Worm (Caenorhabditis elegans) whole organism, late embryonic: ENCODE results near the gene F54H12.5.

Experiments used
- F13H6.1 ChIP-seq: sonication (generic microtip); optimal IDR thresholded peaks from 2 replicates; lab custom pipeline; 2016; ENCODE audit warnings: missing genetic modification characterization, missing compliant biosample characterization
- K02D7.2 ChIP-seq: sonication (generic microtip); optimal IDR thresholded peaks from 2 replicates; lab custom pipeline; 2017; ENCODE audit warnings: mild to moderate bottlenecking, missing genetic modification characterization, missing compliant biosample characterization
- Y22D7AL.16 ChIP-seq: sonication (generic microtip); optimal IDR thresholded peaks from 2 replicates; lab custom pipeline; 2016; ENCODE audit warnings: missing genetic modification characterization, missing compliant biosample characterization
- ama-1 ChIP-seq: fragments of 150-350 bp; optimal IDR thresholded peaks from 2 replicates; lab custom pipeline; 2014
- ceh-2 ChIP-seq: sonication (generic microtip); optimal IDR thresholded peaks from 2 replicates; lab custom pipeline; 2016; ENCODE audit warnings: missing genotype, missing genetic modification characterization, missing compliant biosample characterization
- ceh-24 ChIP-seq: sonication (generic microtip); optimal IDR thresholded peaks from 2 replicates; lab custom pipeline; 2016; ENCODE audit warnings: mild to moderate bottlenecking, missing genetic modification characterization, missing compliant biosample characterization
- ceh-6 ChIP-seq: fragments of 200-800 bp; sonication (Bioruptor generic); optimal IDR thresholded peaks from 2 replicates; lab custom pipeline; 2018; ENCODE audit warnings: mild to moderate bottlenecking, missing genetic modification characterization, missing compliant biosample characterization
- ceh-9 ChIP-seq: sonication (generic microtip); optimal IDR thresholded peaks from 2 replicates; lab custom pipeline; 2016; ENCODE audit warnings: mild to moderate bottlenecking, missing genetic modification characterization, inconsistent platforms, missing compliant biosample characterization
- dve-1 ChIP-seq: sonication (generic microtip); optimal IDR thresholded peaks from 2 replicates; lab custom pipeline; 2017; ENCODE audit warnings: antibody characterized with exemption, mild to moderate bottlenecking, missing genetic modification characterization, missing compliant biosample characterization
- elt-4 ChIP-seq: sonication (generic microtip); optimal IDR thresholded peaks from 2 replicates; lab custom pipeline; 2016; ENCODE audit warnings: missing genetic modification characterization, missing compliant biosample characterization
- fkh-6 ChIP-seq: sonication (generic microtip); optimal IDR thresholded peaks from 2 replicates; lab custom pipeline; 2016; ENCODE audit warnings: missing genetic modification characterization, missing compliant biosample characterization
- lim-6 ChIP-seq: sonication (generic microtip); optimal IDR thresholded peaks from 2 replicates; lab custom pipeline; 2016; ENCODE audit warnings: missing genetic modification characterization, missing compliant biosample characterization
- nfya-1 ChIP-seq: sonication (generic microtip); optimal IDR thresholded peaks from 2 replicates; lab custom pipeline; 2017; ENCODE audit warnings: missing genetic modification characterization, mild to moderate bottlenecking, missing compliant biosample characterization, antibody characterized with exemption, moderate library complexity
- odd-2 ChIP-seq: sonication (generic microtip); optimal IDR thresholded peaks from 2 replicates; lab custom pipeline; 2017; ENCODE audit warnings: antibody characterized with exemption, mild to moderate bottlenecking, missing genetic modification characterization, missing compliant biosample characterization
- pha-2 ChIP-seq: sonication (generic microtip); optimal IDR thresholded peaks from 2 replicates; lab custom pipeline; 2017; ENCODE audit warnings: mild to moderate bottlenecking, missing genetic modification characterization, missing compliant biosample characterization
- pros-1 ChIP-seq: fragments of 150-350 bp; optimal IDR thresholded peaks from 2 replicates; lab custom pipeline; 2014; ENCODE audit warnings: missing biosample characterization, missing genetic modification reagents, missing genetic modification characterization
- sox-2 ChIP-seq: fragments of 200-800 bp; sonication (Bioruptor generic); IDR thresholded peaks from 2 replicates; pipeline ENCODE4 v1.3.6; 2022; ENCODE audit warnings: missing genetic modification reagents, missing genetic modification characterization, missing compliant biosample characterization
- sox-4 ChIP-seq: sonication (generic microtip); optimal IDR thresholded peaks from 2 replicates; lab custom pipeline; 2017; ENCODE audit warnings: mild to moderate bottlenecking, missing genetic modification characterization, inconsistent platforms, missing compliant biosample characterization
- unc-3 ChIP-seq, 2 experiments: fragments of 200-800 bp in 1 of 2; sonication (Bioruptor generic) in 1 of 2; sonication (generic microtip) in 1 of 2; conservative IDR thresholded peaks in 1 of 2; optimal IDR thresholded peaks in 1 of 2; 2 replicates each; pipeline versions ENCODE4 v1.3.6 to Lab custom; 2016 to 2022; ENCODE audit warnings: missing compliant biosample characterization in 2 of 2, missing genetic modification characterization in 2 of 2, missing genetic modification reagents in 1 of 2
- unc-86 ChIP-seq: sonication (generic microtip); optimal IDR thresholded peaks from 2 replicates; lab custom pipeline; 2016; ENCODE audit warnings: missing genetic modification characterization, missing compliant biosample characterization
- zip-5 ChIP-seq: sonication (generic microtip); optimal IDR thresholded peaks from 2 replicates; lab custom pipeline; 2016; ENCODE audit warnings: missing genetic modification characterization, missing compliant biosample characterization
- ztf-16 ChIP-seq: sonication (generic microtip); optimal IDR thresholded peaks from 2 replicates; lab custom pipeline; 2017; ENCODE audit warnings: missing genetic modification characterization, missing compliant biosample characterization

Gene F54H12.5

DNA sequence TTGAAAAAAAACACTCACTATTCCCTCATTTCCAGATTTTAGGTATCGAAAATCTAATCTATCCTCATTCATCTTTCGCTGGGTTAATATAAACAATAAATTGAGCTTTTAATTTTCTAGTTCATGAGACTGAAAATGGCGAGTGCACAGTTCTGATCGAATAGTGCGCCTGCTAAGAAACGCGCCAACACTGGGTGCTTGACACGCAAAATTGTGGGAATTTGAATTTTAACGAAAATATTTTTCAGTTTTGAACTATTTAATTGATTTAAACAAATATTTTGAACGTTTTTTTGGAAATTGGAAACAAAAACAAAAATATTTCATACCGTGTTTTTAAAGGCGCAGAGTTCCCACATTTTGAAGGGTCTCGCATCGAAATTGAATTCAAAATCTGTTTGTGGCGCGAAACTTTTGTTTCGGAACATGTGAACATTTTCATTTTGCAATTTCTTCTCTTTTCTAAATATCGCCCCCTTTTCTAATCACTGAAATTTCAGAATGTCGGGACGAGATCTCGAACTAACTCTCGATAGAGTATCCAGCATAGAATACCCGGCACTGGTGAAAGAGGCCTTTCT lies 43.3 kb downstream of the F54H12.5 start, which contains the start of the genes C29E4.13 and npp-15:
Gene C29E4.13, minus strand, starts transcription at position 169 of the 581 bp plus-strand sequence.
Gene npp-15, plus strand, starts transcription at position 495 of the 581 bp plus-strand sequence.
- TF ChIP-seq K02D7.2 (tag; lab: Kevin White, UChicago): no peak
- TF ChIP-seq sox-2 (GFP tag; lab: Robert Waterston, UW): no peak
- no peak for TF ChIP-seq ceh-9 (tag; lab: Kevin White, UChicago)
- TF ChIP-seq nfya-1 (tag; lab: Kevin White, UChicago): peak; percentile 20
- TF ChIP-seq sox-4: no peak
- no peak for TF ChIP-seq odd-2
- no peak for TF ChIP-seq ceh-24 (tag; lab: Kevin White, UChicago)

DNA sequence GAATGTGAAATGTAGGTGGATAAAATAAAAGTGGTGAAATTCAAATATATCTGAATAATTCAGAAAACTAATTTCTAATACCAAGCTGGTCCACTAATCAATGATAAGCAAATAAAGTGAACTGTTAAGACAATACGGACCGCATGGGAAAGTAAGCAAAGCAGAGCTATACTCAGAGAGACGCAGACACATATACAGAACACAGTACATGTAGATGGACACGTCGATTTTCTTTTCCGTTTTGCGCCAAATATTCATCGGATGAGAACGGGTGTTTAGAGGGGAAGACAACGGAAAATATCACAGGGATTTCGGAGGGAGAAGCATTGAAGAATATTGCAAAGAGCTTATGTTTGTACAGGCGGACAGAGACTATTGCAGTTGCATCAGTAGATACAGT lies 46.0 kb downstream of the F54H12.5 start:
- TF ChIP-seq ceh-2 (tag; lab: Kevin White, UChicago) (peak; percentile 11), ceh-6 (no peak)

- TF ChIP-seq dve-1 (tag; lab: Kevin White, UChicago) (no peak), lim-6 (tag; lab: Kevin White, UChicago) (no peak), ztf-16 (tag; lab: Kevin White, UChicago) (no peak), ama-1 (no peak), zip-5 (no peak), pros-1 (no peak), pha-2 (tag; lab: Kevin White, UChicago) (no peak), Y22D7AL.16 (tag; lab: Kevin White, UChicago) (no peak), elt-4 (tag; lab: Kevin White, UChicago) (no peak), unc-86 (tag; lab: Kevin White, UChicago) (no peak)
Measured at ce11 chrIII:7924821-7925220, 47.1 kb downstream of the F54H12.5 start, which contains the start of gene tag-250. tag-250 (minus strand) TSS chrIII:7924921.

ce11 chrIII:7922207-7922606 lies 49.8 kb downstream of the F54H12.5 start, which contains the start of gene C29E4.17:
C29E4.17 (plus strand) TSS chrIII:7922507.
- TF ChIP-seq dve-1 (tag; lab: Kevin White, UChicago): no peak
- TF ChIP-seq sox-4: no peak
- no peak for TF ChIP-seq F13H6.1
- TF ChIP-seq fkh-6: no peak
- no peak for TF ChIP-seq pros-1
- TF ChIP-seq ama-1: no peak
- no peak for TF ChIP-seq unc-3 (GFP tag; conservative IDR thresholded peaks at IDR 0.05; lab: Robert Waterston, UW)
- no peak for TF ChIP-seq unc-3 (tag; optimal IDR thresholded peaks at IDR 0.05; lab: Kevin White, UChicago)
